Fruit fly (Drosophila melanogaster): ENCODE measurements around the gene Npl4.

Gene Npl4

dm6 chr3R:25589168-25589567 lies 35.3 kb downstream of the Npl4 start:
- TF ChIP-seq CG11762 (GFP tag; optimal IDR thresholded peaks at IDR 0.05; ENCODE audit: insufficient read depth) (no peak), fkh (GFP tag; optimal IDR thresholded peaks at IDR 0.05) (no peak), svp (GFP tag) (peak; percentile 60), CG4318 (GFP tag; optimal IDR thresholded peaks at IDR 0.05) (no peak), acj6 (GFP tag; optimal IDR thresholded peaks at IDR 0.05) (no peak)

dm6 chr3R:25588493-25588892 lies 36.0 kb downstream of the Npl4 start:
- no peak for TF ChIP-seq ss (GFP tag; optimal IDR thresholded peaks at IDR 0.05)
- TF ChIP-seq CG4318 (GFP tag; optimal IDR thresholded peaks at IDR 0.05): no peak
- no peak for TF ChIP-seq cyc (GFP tag; optimal IDR thresholded peaks at IDR 0.05)
- no peak for TF ChIP-seq CG6276 (GFP tag; optimal IDR thresholded peaks at IDR 0.05)
- no peak for TF ChIP-seq CG1621 (tag; optimal IDR thresholded peaks at IDR 0.05)
- no peak for TF ChIP-seq fd59A (GFP tag; optimal IDR thresholded peaks at IDR 0.05)
- no peak for TF ChIP-seq Hr38 (GFP tag; optimal IDR thresholded peaks at IDR 0.05)
- TF ChIP-seq Hr39 (GFP tag; optimal IDR thresholded peaks at IDR 0.05): no peak
- no peak for TF ChIP-seq CG8119 (GFP tag; IDR thresholded peaks at IDR 0.05)
- no peak for TF ChIP-seq net (GFP tag; optimal IDR thresholded peaks at IDR 0.05)
- no peak for TF ChIP-seq topi (GFP tag; optimal IDR thresholded peaks at IDR 0.05)
- no peak for TF ChIP-seq svp (GFP tag)
- no peak for TF ChIP-seq Smox (GFP tag; optimal IDR thresholded peaks at IDR 0.05)
- TF ChIP-seq dsx (GFP tag; optimal IDR thresholded peaks at IDR 0.05; ENCODE audit: poor library complexity, severe bottlenecking): no peak

dm6 chr3R:25587708-25588107 lies 36.8 kb downstream of the Npl4 start:
- TF ChIP-seq cyc (GFP tag; optimal IDR thresholded peaks at IDR 0.05): no peak
- TF ChIP-seq OdsH (GFP tag; optimal IDR thresholded peaks at IDR 0.05): no peak
- no peak for TF ChIP-seq Hr39 (GFP tag; optimal IDR thresholded peaks at IDR 0.05)
- no peak for TF ChIP-seq CG6163 (GFP tag; IDR thresholded peaks at IDR 0.05)
- no peak for TF ChIP-seq dac (GFP tag; optimal IDR thresholded peaks at IDR 0.05)
- no peak for TF ChIP-seq CG10631 (GFP tag; optimal IDR thresholded peaks at IDR 0.05)
- TF ChIP-seq net (GFP tag; optimal IDR thresholded peaks at IDR 0.05): no peak
- TF ChIP-seq Gug (GFP tag; IDR thresholded peaks at IDR 0.05): no peak
- TF ChIP-seq CG11762 (GFP tag; optimal IDR thresholded peaks at IDR 0.05; ENCODE audit: insufficient read depth): no peak
- no peak for TF ChIP-seq CG32006 (GFP tag; optimal IDR thresholded peaks at IDR 0.05)

- TF ChIP-seq CG10669 (GFP tag; optimal IDR thresholded peaks at IDR 0.05) (no peak), Hr39 (GFP tag; optimal IDR thresholded peaks at IDR 0.05) (no peak), Eip78C (GFP tag) (no peak), fd59A (GFP tag; optimal IDR thresholded peaks at IDR 0.05) (no peak), spab (GFP tag; optimal IDR thresholded peaks at IDR 0.05) (no peak), CG4318 (GFP tag; optimal IDR thresholded peaks at IDR 0.05) (no peak), Blimp-1 (GFP tag; optimal IDR thresholded peaks at IDR 0.05) (no peak), CG3032 (tag; optimal IDR thresholded peaks at IDR 0.05) (no peak), Sox14 (GFP tag; optimal IDR thresholded peaks at IDR 0.05) (no peak), CG15336 (GFP tag; IDR thresholded peaks at IDR 0.05) (no peak), Ets21C (GFP tag; optimal IDR thresholded peaks at IDR 0.05) (no peak), pdm3 (GFP tag; optimal IDR thresholded peaks at IDR 0.05) (no peak), CG3919 (GFP tag; optimal IDR thresholded peaks at IDR 0.05) (no peak), Sox102F (GFP tag; optimal IDR thresholded peaks at IDR 0.05) (no peak), dac (GFP tag; optimal IDR thresholded peaks at IDR 0.05) (no peak), CG1621 (tag; optimal IDR thresholded peaks at IDR 0.05) (no peak), CG9139 (GFP tag; optimal IDR thresholded peaks at IDR 0.05) (no peak)
Observed at dm6 chr3R:25583079-25583478, 41.4 kb downstream of the Npl4 start, which contains the start of gene CG4582. Gene CG4582, minus strand, starts transcription at chr3R:25583179.
